Fruit fly (Drosophila melanogaster) whole organism, embryonic: Measurements from ENCODE around the gene CG10470.

Experiments used
- C15 ChIP-seq: fragments of 200-800 bp; sonication (Bioruptor generic); IDR thresholded peaks from 3 replicates; pipeline ENCODE4 v1.3.6; 2022; ENCODE audit warnings: missing biosample characterization, missing genetic modification characterization
- CG10979 ChIP-seq: fragments of 200-800 bp; sonication (Bioruptor generic); optimal IDR thresholded peaks from 2 replicates; lab custom pipeline; 2018; ENCODE audit warnings: missing biosample characterization, mild to moderate bottlenecking, missing genetic modification characterization, moderate library complexity
- CG13624 ChIP-seq: fragments of 200-800 bp; sonication (Bioruptor generic); optimal IDR thresholded peaks from 2 replicates; lab custom pipeline; 2016; ENCODE audit warnings: missing biosample characterization, missing genetic modification characterization
- CG15073 ChIP-seq: fragments of 200-800 bp; sonication (Bioruptor generic); optimal IDR thresholded peaks from 2 replicates; lab custom pipeline; 2016; ENCODE audit warnings: missing biosample characterization, missing genetic modification characterization
- CG17361 ChIP-seq: fragments of 200-800 bp; sonication (Bioruptor generic); IDR thresholded peaks from 3 replicates; pipeline ENCODE4 v1.3.6; 2022; ENCODE audit warnings: missing biosample characterization, missing genetic modification characterization
- CG17802 ChIP-seq: fragments of 200-800 bp; sonication (Bioruptor generic); optimal IDR thresholded peaks from 2 replicates; lab custom pipeline; 2018; ENCODE audit warnings: missing biosample characterization, mild to moderate bottlenecking, missing genetic modification characterization, moderate library complexity
- CG2678 ChIP-seq: fragments of 200-800 bp; sonication (Bioruptor generic); optimal IDR thresholded peaks from 3 replicates; lab custom pipeline; 2019; ENCODE audit warnings: missing biosample characterization, mild to moderate bottlenecking, missing genetic modification characterization, moderate library complexity
- CG31388 ChIP-seq: fragments of 200-800 bp; sonication (Bioruptor generic); optimal IDR thresholded peaks from 2 replicates; lab custom pipeline; 2016; ENCODE audit warnings: missing biosample characterization, missing genetic modification characterization
- CG31441 ChIP-seq: fragments of 200-800 bp; sonication (Bioruptor generic); IDR thresholded peaks from 2 replicates; pipeline ENCODE4 v1.3.6; 2022; ENCODE audit warnings: missing biosample characterization, missing genetic modification characterization
- CG32767 ChIP-seq: fragments of 200-800 bp; sonication (Bioruptor generic); IDR thresholded peaks from 2 replicates; pipeline ENCODE4 v1.3.6; 2022; ENCODE audit warnings: missing biosample characterization, missing genetic modification characterization
- CG3995 ChIP-seq: fragments of 200-800 bp; sonication (Bioruptor generic); optimal IDR thresholded peaks from 3 replicates; lab custom pipeline; 2016; ENCODE audit warnings: missing biosample characterization, missing genetic modification characterization
- CG6683 ChIP-seq: fragments of 200-800 bp; sonication (Bioruptor generic); optimal IDR thresholded peaks from 2 replicates; lab custom pipeline; 2017; ENCODE audit warnings: missing biosample characterization, mild to moderate bottlenecking, missing genetic modification characterization, missing genetic modification reagents
- CG6791 ChIP-seq: fragments of 200-800 bp; sonication (Bioruptor generic); IDR thresholded peaks from 3 replicates; pipeline ENCODE4 v1.3.6; 2022; ENCODE audit warnings: missing biosample characterization, missing genetic modification characterization; ENCODE audit not compliant: partially characterized antibody
- CG7963 ChIP-seq: fragments of 200-800 bp; sonication (Bioruptor generic); IDR thresholded peaks from 3 replicates; pipeline ENCODE4 v1.3.6; 2022; ENCODE audit warnings: missing biosample characterization, missing genetic modification characterization; ENCODE audit not compliant: partially characterized antibody
- CG8089 ChIP-seq: fragments of 200-800 bp; sonication (Bioruptor generic); optimal IDR thresholded peaks from 3 replicates; lab custom pipeline; 2016; ENCODE audit warnings: missing biosample characterization, missing genetic modification characterization
- CG9215 ChIP-seq: fragments of 200-800 bp; sonication (Bioruptor generic); IDR thresholded peaks from 2 replicates; pipeline ENCODE4 v1.3.6; 2022; ENCODE audit warnings: missing biosample characterization, missing genetic modification characterization
- CG9609 ChIP-seq: fragments of 200-800 bp; sonication (Bioruptor generic); optimal IDR thresholded peaks from 3 replicates; lab custom pipeline; 2016; ENCODE audit warnings: missing biosample characterization, missing genetic modification characterization
- CG9817 ChIP-seq: fragments of 200-800 bp; sonication (Bioruptor generic); optimal IDR thresholded peaks from 2 replicates; lab custom pipeline; 2018; ENCODE audit warnings: missing biosample characterization, mild to moderate bottlenecking, missing genetic modification characterization, moderate library complexity
- Dfd ChIP-seq, 2 experiments: fragments of >200 bp; optimal IDR thresholded peaks; 2 replicates each; lab custom pipeline; 2017; ENCODE audit warnings: missing biosample characterization in 2 of 2, missing genetic modification characterization in 2 of 2
- Hey ChIP-seq: fragments of 200-800 bp; sonication (Bioruptor generic); optimal IDR thresholded peaks from 3 replicates; lab custom pipeline; 2018; ENCODE audit warnings: missing biosample characterization, mild to moderate bottlenecking, missing genetic modification characterization
- HmgZ ChIP-seq: fragments of 200-800 bp; sonication (Bioruptor generic); optimal IDR thresholded peaks from 2 replicates; lab custom pipeline; 2018; ENCODE audit warnings: missing biosample characterization, mild to moderate bottlenecking, missing genetic modification characterization
- Hmx ChIP-seq: fragments of 200-800 bp; sonication (Bioruptor generic); optimal IDR thresholded peaks from 2 replicates; lab custom pipeline; 2016; ENCODE audit warnings: missing biosample characterization, missing genetic modification characterization
- MTF-1 ChIP-seq: fragments of 200-800 bp; sonication (Bioruptor generic); optimal IDR thresholded peaks from 2 replicates; lab custom pipeline; 2018; ENCODE audit warnings: missing biosample characterization, mild to moderate bottlenecking, missing genetic modification characterization, borderline replicate concordance
- Pdp1 ChIP-seq, 2 experiments: fragments of 200-800 bp; sonication (Bioruptor generic); optimal IDR thresholded peaks; 3 replicates each; lab custom pipeline; 2016; ENCODE audit warnings: missing biosample characterization in 2 of 2, missing genetic modification characterization in 2 of 2, mild to moderate bottlenecking in 1 of 2, moderate library complexity in 1 of 2
- amos ChIP-seq: fragments of 200-800 bp; sonication (Bioruptor generic); IDR thresholded peaks from 2 replicates; pipeline ENCODE4 v1.3.6; 2022; ENCODE audit warnings: missing biosample characterization, missing genetic modification characterization; ENCODE audit not compliant: partially characterized antibody
- ase ChIP-seq: fragments of 200-800 bp; sonication (Bioruptor generic); IDR thresholded peaks from 3 replicates; pipeline ENCODE4 v1.3.6; 2022; ENCODE audit warnings: missing biosample characterization, missing genetic modification characterization
- ash1 ChIP-seq: fragments of 200-800 bp; sonication (Bioruptor generic); optimal IDR thresholded peaks from 2 replicates; lab custom pipeline; 2018; ENCODE audit warnings: missing biosample characterization, mild to moderate bottlenecking, missing genetic modification characterization
- bab2 ChIP-seq: fragments of 200-800 bp; sonication (Bioruptor generic); optimal IDR thresholded peaks from 2 replicates; lab custom pipeline; 2016; ENCODE audit warnings: missing biosample characterization, missing genetic modification characterization
- cad ChIP-seq: fragments of >200 bp; optimal IDR thresholded peaks from 2 replicates; lab custom pipeline; 2017; ENCODE audit warnings: missing biosample characterization, missing genetic modification characterization
- danr ChIP-seq: fragments of 200-800 bp; sonication (Bioruptor generic); IDR thresholded peaks from 2 replicates; pipeline ENCODE4 v1.3.6; 2022; ENCODE audit warnings: missing biosample characterization, missing genetic modification characterization
- dmrt99B ChIP-seq: fragments of 200-800 bp; sonication (Bioruptor generic); optimal IDR thresholded peaks from 2 replicates; lab custom pipeline; 2018; ENCODE audit warnings: missing biosample characterization, mild to moderate bottlenecking, missing genetic modification characterization, moderate library complexity
- eyg ChIP-seq: fragments of 200-800 bp; sonication (Bioruptor generic); optimal IDR thresholded peaks from 3 replicates; lab custom pipeline; 2016; ENCODE audit warnings: missing biosample characterization, missing genetic modification characterization
- fd64A ChIP-seq: fragments of 200-800 bp; sonication (Bioruptor generic); optimal IDR thresholded peaks from 3 replicates; lab custom pipeline; 2018; ENCODE audit warnings: missing biosample characterization, mild to moderate bottlenecking, missing genetic modification characterization
- ftz-f1 ChIP-seq: fragments of 200-800 bp; sonication (Bioruptor generic); optimal IDR thresholded peaks from 2 replicates; lab custom pipeline; 2016; ENCODE audit warnings: missing biosample characterization, missing genetic modification characterization
- gro ChIP-seq: fragments of 200-800 bp; sonication (Bioruptor generic); optimal IDR thresholded peaks from 2 replicates; lab custom pipeline; 2016; ENCODE audit warnings: missing biosample characterization, missing genetic modification characterization
- gsb ChIP-seq: fragments of 200-800 bp; sonication (Bioruptor generic); IDR thresholded peaks from 2 replicates; pipeline ENCODE4 v1.3.6; 2022; ENCODE audit warnings: missing biosample characterization, missing genetic modification characterization
- hkb ChIP-seq, 2 experiments: fragments of 200-800 bp in 1 of 2; fragments of >200 bp in 1 of 2; sonication (Bioruptor generic) in 1 of 2; IDR thresholded peaks in 1 of 2; optimal IDR thresholded peaks in 1 of 2; 2 replicates each; pipeline versions ENCODE4 v1.3.6 to Lab custom; 2017 to 2022; ENCODE audit warnings: missing biosample characterization in 1 of 2, missing genetic modification characterization in 1 of 2
- kay ChIP-seq: fragments of 200-800 bp; sonication (Bioruptor generic); optimal IDR thresholded peaks from 2 replicates; lab custom pipeline; 2016; ENCODE audit warnings: missing biosample characterization, missing genetic modification characterization
- klu ChIP-seq: fragments of 200-800 bp; sonication (Bioruptor generic); IDR thresholded peaks from 2 replicates; pipeline ENCODE4 v1.3.6; 2022; ENCODE audit warnings: missing biosample characterization, missing genetic modification characterization
- kni ChIP-seq: fragments of 200-800 bp; sonication (Bioruptor generic); optimal IDR thresholded peaks from 3 replicates; lab custom pipeline; 2017; ENCODE audit warnings: mild to moderate bottlenecking, missing biosample characterization, missing genetic modification reagents, missing genetic modification characterization
- pb ChIP-seq: fragments of 200-800 bp; sonication (Bioruptor generic); optimal IDR thresholded peaks from 3 replicates; lab custom pipeline; 2016; ENCODE audit warnings: missing biosample characterization, missing genetic modification characterization
- run ChIP-seq: fragments of 200-800 bp; sonication (Bioruptor generic); optimal IDR thresholded peaks from 3 replicates; lab custom pipeline; 2018; ENCODE audit warnings: missing biosample characterization, mild to moderate bottlenecking, missing genetic modification characterization
- sd ChIP-seq: fragments of 200-800 bp; sonication (Bioruptor generic); optimal IDR thresholded peaks from 3 replicates; lab custom pipeline; 2018; ENCODE audit warnings: missing biosample characterization, mild to moderate bottlenecking, missing genetic modification characterization, moderate library complexity
- sens ChIP-seq: fragments of 200-800 bp; sonication (Bioruptor generic); peaks from one replicate; lab custom pipeline; 2016; ENCODE audit warnings: missing biosample characterization, missing genetic modification characterization
- so ChIP-seq: fragments of 200-800 bp; sonication (Bioruptor generic); IDR thresholded peaks from 3 replicates; pipeline ENCODE4 v1.3.6; 2022; ENCODE audit warnings: missing biosample characterization, missing genetic modification characterization
- tgo ChIP-seq: fragments of 200-800 bp; sonication (Bioruptor generic); IDR thresholded peaks from 3 replicates; pipeline ENCODE4 v1.3.6; 2022; ENCODE audit warnings: missing biosample characterization, missing genetic modification characterization
- unpg ChIP-seq: fragments of 200-800 bp; sonication (Bioruptor generic); optimal IDR thresholded peaks from 3 replicates; lab custom pipeline; 2018; ENCODE audit warnings: missing biosample characterization, mild to moderate bottlenecking, missing genetic modification characterization, moderate library complexity
- zen ChIP-seq: fragments of 200-800 bp; sonication (Bioruptor generic); optimal IDR thresholded peaks from 3 replicates; lab custom pipeline; 2018; ENCODE audit warnings: missing biosample characterization, mild to moderate bottlenecking, missing genetic modification characterization, moderate library complexity
- zfh2 ChIP-seq: fragments of 200-800 bp; sonication (Bioruptor generic); optimal IDR thresholded peaks from 2 replicates; lab custom pipeline; 2016; ENCODE audit warnings: missing biosample characterization, missing genetic modification characterization

Gene CG10470

DNA sequence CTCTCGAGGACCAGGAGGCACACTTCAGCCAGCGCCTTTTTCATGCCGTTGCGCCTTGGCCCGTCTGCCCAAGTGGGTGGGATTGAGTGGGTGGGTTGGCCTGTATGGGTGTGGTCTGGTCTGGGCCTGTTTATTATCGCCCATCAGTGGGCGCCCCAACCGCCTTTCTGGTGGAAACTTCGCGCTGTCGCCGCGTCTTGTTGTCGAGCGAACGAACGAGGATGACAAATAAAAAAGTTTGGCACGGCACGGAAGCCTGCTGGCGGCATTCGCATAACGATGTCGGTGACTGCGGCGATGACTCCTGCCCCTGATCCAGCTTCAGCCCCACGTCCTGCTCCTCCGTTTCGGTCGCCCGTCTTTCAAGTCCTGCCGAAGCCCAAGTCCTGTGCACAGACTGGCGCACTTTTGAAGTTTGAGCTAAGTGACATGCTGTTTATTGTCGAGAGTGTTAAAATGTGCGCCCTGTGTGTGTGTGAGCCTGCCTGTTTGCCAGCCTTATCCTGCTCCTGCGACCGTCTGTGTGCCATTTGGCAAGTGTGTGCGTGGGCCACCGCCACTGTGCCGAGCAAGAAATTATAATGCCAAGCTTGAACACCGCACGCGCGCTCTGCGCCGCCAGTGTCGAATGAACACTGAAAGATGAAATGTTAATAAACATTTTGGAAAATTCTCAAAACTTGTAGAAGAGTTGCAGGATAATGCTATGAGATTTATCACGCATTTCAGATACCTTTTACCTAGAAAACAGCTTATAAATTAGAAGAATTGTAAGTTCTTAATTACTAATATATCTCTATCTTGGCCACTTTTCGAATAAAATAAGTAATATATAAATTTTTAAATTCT is 34.6 kb upstream of the CG10470 start (continued):
- TF ChIP-seq CG8089 (GFP tag; lab: Kevin White, UChicago) = no peak
- peak; percentile 17 to 22 for TF ChIP-seq Pdp1 (GFP tag; optimal IDR thresholded peaks at IDR 0.05; lab: Kevin White, UChicago)
- TF ChIP-seq kay = peak; percentile 27
- peak; percentile 48; the same call in 1 of the 3 replicates for TF ChIP-seq tgo (GFP tag; lab: Robert Waterston, UW)
- peak; percentile 61; the same call in 1 of the 2 replicates for TF ChIP-seq CG32767 (GFP tag; lab: Robert Waterston, UW)
- TF ChIP-seq CG15073 (GFP tag; lab: Kevin White, UChicago) = no peak
- peak; percentile 59 for TF ChIP-seq run
- TF ChIP-seq ash1 (GFP tag; lab: Kevin White, UChicago) = no peak
- TF ChIP-seq sd = no peak
- peak; percentile 10 for TF ChIP-seq zfh2 (GFP tag; lab: Kevin White, UChicago)
- TF ChIP-seq CG6683 = peak; percentile 74
- peak; percentile 35 for TF ChIP-seq CG31388 (GFP tag; lab: Kevin White, UChicago)
- TF ChIP-seq CG2678 (tag; lab: Kevin White, UChicago) = peak; percentile 92
- peak; percentile 49 for TF ChIP-seq bab2 (GFP tag; lab: Kevin White, UChicago)
- TF ChIP-seq ftz-f1 (GFP tag; lab: Kevin White, UChicago) = no peak
- TF ChIP-seq unpg (GFP tag; lab: Kevin White, UChicago) = peak; percentile 74
- no peak for TF ChIP-seq eyg (GFP tag; lab: Kevin White, UChicago)
- peak; percentile 84 for TF ChIP-seq CG31441 (GFP tag; lab: Robert Waterston, UW)
- no peak for TF ChIP-seq CG3995 (GFP tag; lab: Kevin White, UChicago)
- no peak for TF ChIP-seq hkb (optimal IDR thresholded peaks at IDR 0.05; lab: Kevin White, UChicago)
- peak; percentile 73 for TF ChIP-seq hkb (GFP tag; IDR thresholded peaks at IDR 0.05; lab: Robert Waterston, UW)
- no peak for TF ChIP-seq MTF-1 (GFP tag; lab: Kevin White, UChicago)
- TF ChIP-seq CG6791 (GFP tag; lab: Robert Waterston, UW) = no peak
- peak; percentile 13 for TF ChIP-seq zen
- TF ChIP-seq ase (GFP tag; lab: Robert Waterston, UW) = no peak
- TF ChIP-seq pb (GFP tag; lab: Kevin White, UChicago) = no peak
- TF ChIP-seq C15 (GFP tag; lab: Robert Waterston, UW) = no peak
- no peak for TF ChIP-seq amos (GFP tag; lab: Robert Waterston, UW)
- peak; percentile 65 for TF ChIP-seq danr (GFP tag; lab: Robert Waterston, UW)
- no peak for TF ChIP-seq kni (GFP tag; lab: Kevin White, UChicago)
- TF ChIP-seq Dfd (GFP tag; optimal IDR thresholded peaks at IDR 0.05; lab: Kevin White, UChicago) = no peak
- TF ChIP-seq Hey (tag; lab: Kevin White, UChicago) = peak; percentile 75
- no peak for TF ChIP-seq fd64A (GFP tag; lab: Kevin White, UChicago)
- peak; percentile 66 for TF ChIP-seq CG9817 (tag; lab: Kevin White, UChicago)
- TF ChIP-seq dmrt99B (tag; lab: Kevin White, UChicago) = peak; percentile 88
- TF ChIP-seq cad = no peak
- TF ChIP-seq gro (GFP tag; lab: Kevin White, UChicago) = no peak
- TF ChIP-seq Hmx (GFP tag; lab: Kevin White, UChicago) = no peak
- 0 out of 2 replicates have a peak, but pooled peaks have one; percentile 46 for TF ChIP-seq CG9215 (GFP tag; lab: Robert Waterston, UW)
- TF ChIP-seq gsb (GFP tag; lab: Robert Waterston, UW) = no peak
- TF ChIP-seq CG17802 (tag; lab: Kevin White, UChicago) = no peak
- TF ChIP-seq klu (GFP tag; lab: Robert Waterston, UW) = no peak
- TF ChIP-seq so (GFP tag; lab: Robert Waterston, UW) = peak; percentile 68; the same call in 1 of the 3 replicates
- TF ChIP-seq CG9609 = no peak
- TF ChIP-seq HmgZ = peak; percentile 46
- TF ChIP-seq CG10979 (tag; lab: Kevin White, UChicago) = peak; percentile 69
- peak; percentile 80 for TF ChIP-seq sens (GFP tag; lab: Kevin White, UChicago)
- no peak for TF ChIP-seq CG7963
- no peak for TF ChIP-seq CG13624 (GFP tag; lab: Kevin White, UChicago)
- TF ChIP-seq CG17361 (GFP tag; lab: Robert Waterston, UW) = peak; percentile 80; the same call in 2 of the 3 replicates
